Worm (Caenorhabditis elegans) whole organism, L1 larva: ENCODE results near the gene ksr-1.

Source experiments
- F16B12.6 ChIP-seq: fragments of 150-350 bp; optimal IDR thresholded peaks from 2 replicates; lab custom pipeline; 2014; ENCODE audit warnings: missing biosample characterization, missing genetic modification characterization
- aha-1 ChIP-seq: fragments of 150-350 bp; optimal IDR thresholded peaks from 2 replicates; lab custom pipeline; 2014; ENCODE audit warnings: missing biosample characterization, missing genetic modification characterization
- ama-1 ChIP-seq: fragments of 150-350 bp; optimal IDR thresholded peaks from 2 replicates; lab custom pipeline; 2014
- ces-1 ChIP-seq: fragments of 150-350 bp; optimal IDR thresholded peaks from 2 replicates; lab custom pipeline; 2014; ENCODE audit warnings: missing biosample characterization, missing genetic modification reagents, missing genetic modification characterization
- hlh-17 ChIP-seq: fragments of 200-800 bp; sonication (Bioruptor generic); optimal IDR thresholded peaks from 2 replicates; lab custom pipeline; 2018; ENCODE audit warnings: missing genetic modification characterization, mild to moderate bottlenecking, missing compliant biosample characterization, moderate library complexity, borderline replicate concordance
- mep-1 ChIP-seq: fragments of 150-350 bp; optimal IDR thresholded peaks from 2 replicates; lab custom pipeline; 2014; ENCODE audit warnings: missing biosample characterization, missing genetic modification characterization
- nhr-11 ChIP-seq: fragments of 150-350 bp; optimal IDR thresholded peaks from 2 replicates; lab custom pipeline; 2014; ENCODE audit warnings: missing biosample characterization, missing genetic modification characterization
- pag-3 ChIP-seq: sonication (generic microtip); optimal IDR thresholded peaks from 2 replicates; lab custom pipeline; 2017; ENCODE audit warnings: missing genetic modification characterization, mild to moderate bottlenecking, missing compliant biosample characterization, antibody characterized with exemption, borderline replicate concordance; ENCODE audit not compliant: insufficient read depth

DNA sequence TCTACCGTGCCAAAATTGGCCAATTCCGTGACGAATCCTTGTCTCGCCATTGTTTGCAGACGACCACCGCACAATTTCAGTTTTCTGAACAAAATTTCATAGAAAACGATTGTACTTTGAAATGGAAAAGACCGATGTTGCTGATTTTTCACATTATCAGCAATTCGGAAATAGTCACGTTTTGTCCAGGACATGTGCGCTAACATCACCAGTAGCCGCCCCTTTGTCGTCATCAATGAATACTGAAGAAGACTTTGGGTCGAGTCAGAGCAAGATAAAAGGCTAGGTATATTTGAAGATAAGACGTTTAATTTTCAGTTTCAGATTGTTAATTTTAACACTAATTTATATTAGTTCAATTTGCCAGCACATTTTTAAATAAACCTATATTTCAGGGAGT is 33.1 kb upstream of the ksr-1 start, which contains the start of gene endu-2:
- TF ChIP-seq pag-3 (tag; lab: Kevin White, UChicago) (no peak), aha-1 (tag; lab: Kevin White, UChicago) (no peak), F16B12.6 (no peak), hlh-17 (no peak), nhr-11 (tag; lab: Kevin White, UChicago) (no peak), mep-1 (no peak), ces-1 (GFP tag; lab: Kevin White, UChicago) (no peak), ama-1 (lab: Kevin White, UChicago) (no peak)
